Fruit fly (Drosophila melanogaster): ENCODE data around the gene Abl.

DNA sequence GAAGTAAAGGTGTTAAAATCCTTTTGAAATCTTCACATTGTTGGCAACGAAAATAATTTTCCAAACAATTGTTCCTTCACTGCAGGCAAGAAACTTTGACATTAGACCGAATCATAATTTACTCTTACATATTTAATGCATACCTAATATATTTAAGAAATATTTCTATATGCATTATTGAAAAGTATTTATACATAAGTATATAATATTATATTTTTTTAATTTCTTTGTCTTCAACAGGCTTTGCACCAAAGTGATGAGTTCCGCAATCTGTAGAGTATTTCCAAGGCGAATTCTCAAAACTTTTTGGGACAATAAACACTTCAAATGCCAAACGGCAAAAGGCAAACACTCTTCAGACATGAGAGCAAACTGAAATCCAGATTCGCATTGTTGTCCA is 49.4 kb upstream of the Abl start:
- TF ChIP-seq insv (optimal IDR thresholded peaks at IDR 0.05): no peak
- no peak for TF ChIP-seq psq (optimal IDR thresholded peaks at IDR 0.05)
- TF ChIP-seq ttk (optimal IDR thresholded peaks at IDR 0.05): no peak
- TF ChIP-seq Myc (optimal IDR thresholded peaks at IDR 0.05): no peak
